Worm (Caenorhabditis elegans) whole organism, L4/young adult: ENCODE results near the gene uda-1.

Source experiments
- W03F9.2 ChIP-seq: fragments of 150-350 bp; optimal IDR thresholded peaks from 2 replicates; lab custom pipeline; 2014; ENCODE audit warnings: missing biosample characterization, missing genetic modification characterization
- dao-5 ChIP-seq: sonication (generic microtip); optimal IDR thresholded peaks from 2 replicates; lab custom pipeline; 2016; ENCODE audit warnings: missing genotype, missing genetic modification characterization, moderate library complexity, missing compliant biosample characterization
- him-1 ChIP-seq: sonication (generic microtip); optimal IDR thresholded peaks from 2 replicates; lab custom pipeline; 2016; ENCODE audit warnings: missing genotype, missing genetic modification reagents, missing genetic modification characterization, missing compliant biosample characterization

The uda-1 gene

ce11 chrV:9982568-9982967, 22.0 kb upstream of the uda-1 start, which contains the start of gene C27H6.9:
TSS of gene C27H6.9 (plus strand) at chrV:9982868.
- TF ChIP-seq W03F9.2 (tag; lab: Kevin White, UChicago) (no peak), dao-5 (tag; lab: Kevin White, UChicago) (no peak), him-1 (tag; lab: Kevin White, UChicago) (no peak)

ce11 chrV:9983529-9983928, 21.0 kb upstream of the uda-1 start:
- no peak for TF ChIP-seq W03F9.2 (tag; lab: Kevin White, UChicago)
- no peak for TF ChIP-seq him-1 (tag; lab: Kevin White, UChicago)
- TF ChIP-seq dao-5 (tag; lab: Kevin White, UChicago), result no peak

ce11 chrV:9984821-9985220, 19.7 kb upstream of the uda-1 start:
- TF ChIP-seq W03F9.2 (tag; lab: Kevin White, UChicago) (no peak), dao-5 (tag; lab: Kevin White, UChicago) (no peak), him-1 (tag; lab: Kevin White, UChicago) (no peak)

ce11 chrV:9985227-9985864, 19.2 kb upstream of the uda-1 start:
- TF ChIP-seq W03F9.2 (tag; lab: Kevin White, UChicago) (no peak), dao-5 (tag; lab: Kevin White, UChicago) (no peak), him-1 (tag; lab: Kevin White, UChicago) (no peak)

- no peak for TF ChIP-seq him-1 (tag; lab: Kevin White, UChicago)
- no peak for TF ChIP-seq W03F9.2 (tag; lab: Kevin White, UChicago)
- TF ChIP-seq dao-5 (tag; lab: Kevin White, UChicago), result no peak
These were observed 18.4 kb upstream of the uda-1 start, which contains the start of gene rmd-2 for ce11 chrV:9986177-9986576. TSS of gene rmd-2 (minus strand) at chrV:9986277.

- TF ChIP-seq dao-5 (tag; lab: Kevin White, UChicago), result no peak
- no peak for TF ChIP-seq W03F9.2 (tag; lab: Kevin White, UChicago)
- TF ChIP-seq him-1 (tag; lab: Kevin White, UChicago), result no peak
These were observed 16.9 kb upstream of the uda-1 start, which contains the start of gene C27H6.8 for ce11 chrV:9987688-9988087. TSS of gene C27H6.8 (minus strand) at chrV:9987788.

- TF ChIP-seq him-1 (tag; lab: Kevin White, UChicago) (no peak), W03F9.2 (tag; lab: Kevin White, UChicago) (no peak), dao-5 (tag; lab: Kevin White, UChicago) (no peak)
These were observed 12.9 kb upstream of the uda-1 start, which contains the start of the genes rde-1 and trpp-6 for ce11 chrV:9991610-9992009. TSS of gene rde-1 (minus strand) at chrV:9991642. TSS of gene trpp-6 (plus strand) at chrV:9991895.

ce11 chrV:9995791-9996190, 8.8 kb upstream of the uda-1 start, which contains the start of gene K08H10.6:
TSS of gene K08H10.6 (minus strand) at chrV:9995891.
- TF ChIP-seq W03F9.2 (tag; lab: Kevin White, UChicago) (no peak), dao-5 (tag; lab: Kevin White, UChicago) (no peak), him-1 (tag; lab: Kevin White, UChicago) (no peak)

ce11 chrV:10000760-10001159, 3.8 kb upstream of the uda-1 start, which contains the start of gene K08H10.10:
TSS of gene K08H10.10 (plus strand) at chrV:10001060.
- no peak for TF ChIP-seq him-1 (tag; lab: Kevin White, UChicago)
- no peak for TF ChIP-seq W03F9.2 (tag; lab: Kevin White, UChicago)
- no peak for TF ChIP-seq dao-5 (tag; lab: Kevin White, UChicago)

ce11 chrV:10002720-10003119, 1.8 kb upstream of the uda-1 start:
- no peak for TF ChIP-seq W03F9.2 (tag; lab: Kevin White, UChicago)
- no peak for TF ChIP-seq dao-5 (tag; lab: Kevin White, UChicago)
- TF ChIP-seq him-1 (tag; lab: Kevin White, UChicago), result no peak

- TF ChIP-seq W03F9.2 (tag; lab: Kevin White, UChicago) (peak; percentile 74), him-1 (tag; lab: Kevin White, UChicago) (no peak)
These were observed 1.1 kb upstream of the uda-1 start for ce11 chrV:10003315-10003969.

ce11 chrV:10006374-10006773, 1.8 kb downstream of the uda-1 start:
- TF ChIP-seq him-1 (tag; lab: Kevin White, UChicago) (no peak), dao-5 (tag; lab: Kevin White, UChicago) (no peak), W03F9.2 (tag; lab: Kevin White, UChicago) (no peak)

ce11 chrV:10007484-10007883, 2.9 kb downstream of the uda-1 start:
- TF ChIP-seq W03F9.2 (tag; lab: Kevin White, UChicago), result no peak
- no peak for TF ChIP-seq dao-5 (tag; lab: Kevin White, UChicago)
- TF ChIP-seq him-1 (tag; lab: Kevin White, UChicago), result no peak
